Fruit fly (Drosophila melanogaster) whole organism, prepupa: ENCODE data around the gene Cdc7.

ENCODE experiments used
- CG7368 ChIP-seq: fragments of 200-800 bp; sonication (Bioruptor generic); optimal IDR thresholded peaks from 3 replicates; lab custom pipeline; 2016; ENCODE audit warnings: missing biosample characterization, missing genetic modification characterization
- Ets96B ChIP-seq: fragments of 200-800 bp; optimal IDR thresholded peaks from 2 replicates; lab custom pipeline; 2019; ENCODE audit warnings: missing biosample characterization, mild to moderate bottlenecking, missing genetic modification characterization, moderate library complexity
- Lpt ChIP-seq: fragments of 200-800 bp; sonication (Bioruptor generic); optimal IDR thresholded peaks from 3 replicates; lab custom pipeline; 2016; ENCODE audit warnings: missing biosample characterization, missing genetic modification characterization
- OdsH ChIP-seq: fragments of 200-800 bp; sonication (Bioruptor generic); optimal IDR thresholded peaks from 3 replicates; lab custom pipeline; 2016; ENCODE audit warnings: missing biosample characterization, missing genetic modification characterization
- Sox14 ChIP-seq: fragments of 200-800 bp; sonication (Bioruptor generic); optimal IDR thresholded peaks from 3 replicates; lab custom pipeline; 2016; ENCODE audit warnings: missing biosample characterization, missing genetic modification characterization
- net ChIP-seq: fragments of 200-800 bp; sonication (Bioruptor generic); optimal IDR thresholded peaks from 3 replicates; lab custom pipeline; 2016; ENCODE audit warnings: missing biosample characterization, missing genetic modification characterization
- pdm3 ChIP-seq: fragments of 200-800 bp; sonication (Bioruptor generic); optimal IDR thresholded peaks from 3 replicates; lab custom pipeline; 2016; ENCODE audit warnings: missing biosample characterization, missing genetic modification characterization
- ss ChIP-seq, 2 experiments: fragments of 200-800 bp; sonication (Bioruptor generic); optimal IDR thresholded peaks; 2 replicates in 1 of 2; 3 replicates in 1 of 2; lab custom pipeline; 2017 to 2018; ENCODE audit warnings: mild to moderate bottlenecking in 2 of 2, missing biosample characterization in 2 of 2, missing genetic modification characterization in 2 of 2, moderate library complexity in 1 of 2
- topi ChIP-seq: fragments of 200-800 bp; sonication (Bioruptor generic); optimal IDR thresholded peaks from 3 replicates; lab custom pipeline; 2016; ENCODE audit warnings: missing biosample characterization, missing genetic modification characterization

- TF ChIP-seq pdm3 (peak; percentile 82), Lpt (GFP tag; lab: Kevin White, UChicago) (peak; percentile 72), topi (GFP tag; lab: Kevin White, UChicago) (peak; percentile 15), Ets96B (tag; lab: Kevin White, UChicago) (peak; percentile 64), OdsH (GFP tag; lab: Kevin White, UChicago) (peak; percentile 75), Sox14 (GFP tag; lab: Kevin White, UChicago) (peak; percentile 49), ss (GFP tag; optimal IDR thresholded peaks at IDR 0.05; lab: Kevin White, UChicago) (peak; percentile 65 to 83), net (peak; percentile 69), CG7368 (GFP tag; lab: Kevin White, UChicago) (peak; percentile 46)
Measured at dm6 chrX:6702028-6702433, 47.7 kb downstream of the Cdc7 start.
